Worm (Caenorhabditis elegans) whole organism, L4 larva: ENCODE measurements around the gene msrp-5.
A peak's percentile ranks its signal among the peaks of the same experiment; 100 is the strongest.
"Not testable (repeated sequence)": the region's sequence is repeated elsewhere in the genome, so short reads cannot be mapped to it uniquely, and the experiment has no call there.

Source experiments
- T20F7.1 ChIP-seq: fragments of 200-800 bp; sonication (Bioruptor generic); optimal IDR thresholded peaks from 2 replicates; lab custom pipeline; 2018; ENCODE audit warnings: mild to moderate bottlenecking, missing genetic modification characterization, missing compliant biosample characterization
- Y5F2A.4 ChIP-seq: fragments of 200-800 bp; sonication (Bioruptor generic); optimal IDR thresholded peaks from 2 replicates; lab custom pipeline; 2018; ENCODE audit warnings: mild to moderate bottlenecking, missing genetic modification characterization, missing compliant biosample characterization
- Y75B8A.6 ChIP-seq: fragments of 200-800 bp; sonication (Bioruptor generic); IDR thresholded peaks from 2 replicates; pipeline ENCODE4 v1.3.6; 2022; ENCODE audit warnings: missing genetic modification reagents, missing genetic modification characterization, missing compliant biosample characterization
- ZK337.2 ChIP-seq: fragments of 200-800 bp; sonication (Bioruptor generic); IDR thresholded peaks from 2 replicates; pipeline ENCODE4 v1.3.6; 2022; ENCODE audit warnings: missing genetic modification reagents, missing genetic modification characterization, missing compliant biosample characterization
- aha-1 ChIP-seq: fragments of 150-350 bp; peaks from one replicate; lab custom pipeline; 2014; ENCODE audit warnings: missing biosample characterization, missing genetic modification characterization
- ama-1 ChIP-seq: fragments of 150-350 bp; optimal IDR thresholded peaks from 2 replicates; lab custom pipeline; 2014; ENCODE audit warnings: inconsistent platforms, mixed read lengths
- ceh-28 ChIP-seq: fragments of 150-350 bp; optimal IDR thresholded peaks from 2 replicates; lab custom pipeline; 2014; ENCODE audit warnings: missing biosample characterization, missing genetic modification reagents, missing genetic modification characterization
- ceh-82 ChIP-seq: sonication (generic microtip); optimal IDR thresholded peaks from 2 replicates; lab custom pipeline; 2017; ENCODE audit warnings: missing biosample characterization, missing genetic modification characterization
- daf-12 ChIP-seq: fragments of 150-350 bp; optimal IDR thresholded peaks from 2 replicates; lab custom pipeline; 2014; ENCODE audit warnings: missing biosample characterization, missing genetic modification reagents, missing genetic modification characterization
- daf-16 ChIP-seq, 3 experiments: sonication (generic microtip); optimal IDR thresholded peaks; 2 replicates each; lab custom pipeline; 2016 to 2017; ENCODE audit warnings: missing genetic modification characterization in 3 of 3, missing genetic modification reagents in 3 of 3, mild to moderate bottlenecking in 2 of 3, missing compliant biosample characterization in 2 of 3, missing biosample characterization in 1 of 3, moderate library complexity in 1 of 3
- daf-8 ChIP-seq: fragments of 200-800 bp; sonication (Bioruptor generic); IDR thresholded peaks from 2 replicates; pipeline ENCODE4 v1.3.6; 2022; ENCODE audit warnings: missing genetic modification characterization, missing compliant biosample characterization
- dmd-8 ChIP-seq: fragments of 200-800 bp; sonication (Bioruptor generic); IDR thresholded peaks from 2 replicates; pipeline ENCODE4 v1.3.6; 2022; ENCODE audit warnings: missing genetic modification characterization, missing compliant biosample characterization
- dmd-9 ChIP-seq: fragments of 200-800 bp; sonication (Bioruptor generic); IDR thresholded peaks from 2 replicates; pipeline ENCODE4 v1.3.6; 2022; ENCODE audit warnings: missing genetic modification reagents, missing genetic modification characterization, missing compliant biosample characterization
- duxl-1 ChIP-seq: sonication (generic microtip); optimal IDR thresholded peaks from 2 replicates; lab custom pipeline; 2016; ENCODE audit warnings: mild to moderate bottlenecking, missing genetic modification characterization, moderate library complexity, missing compliant biosample characterization; ENCODE audit not compliant: poor library complexity
- egl-27 ChIP-seq: sonication (generic microtip); optimal IDR thresholded peaks from 3 replicates; lab custom pipeline; 2017; ENCODE audit warnings: missing biosample characterization, missing genetic modification reagents, missing genetic modification characterization
- egl-43 ChIP-seq: fragments of 200-800 bp; sonication (Bioruptor generic); IDR thresholded peaks from 2 replicates; pipeline ENCODE4 v1.3.6; 2022; ENCODE audit warnings: missing genetic modification reagents, missing genetic modification characterization, missing compliant biosample characterization
- fkh-10 ChIP-seq: fragments of 150-350 bp; optimal IDR thresholded peaks from 2 replicates; lab custom pipeline; 2014; ENCODE audit warnings: missing biosample characterization, missing genetic modification reagents, missing genetic modification characterization
- hif-1 ChIP-seq, 2 experiments: sonication (generic microtip); optimal IDR thresholded peaks; 2 replicates each; lab custom pipeline; 2016 to 2017; ENCODE audit warnings: missing compliant biosample characterization in 2 of 2, missing genetic modification characterization in 2 of 2, missing genetic modification reagents in 2 of 2, missing genotype in 2 of 2, mild to moderate bottlenecking in 1 of 2
- lim-7 ChIP-seq: fragments of 200-800 bp; sonication (Bioruptor generic); IDR thresholded peaks from 2 replicates; pipeline ENCODE4 v1.3.6; 2022; ENCODE audit warnings: missing genetic modification characterization, missing compliant biosample characterization
- lin-15B ChIP-seq: fragments of 150-350 bp; sonication (generic microtip); optimal IDR thresholded peaks from 3 replicates; lab custom pipeline; 2014; ENCODE audit warnings: missing biosample characterization, missing genetic modification characterization
- lin-38 ChIP-seq: fragments of 200-800 bp; sonication (Bioruptor generic); IDR thresholded peaks from 2 replicates; pipeline ENCODE4 v1.3.6; 2022; ENCODE audit warnings: missing genetic modification reagents, missing genetic modification characterization, missing compliant biosample characterization
- lsy-2 ChIP-seq, 2 experiments: fragments of 150-350 bp in 1 of 2; sonication (generic microtip) in 1 of 2; optimal IDR thresholded peaks; 2 replicates each; lab custom pipeline; 2014 to 2017; ENCODE audit warnings: missing biosample characterization in 2 of 2, missing genetic modification characterization in 2 of 2
- nhr-10 ChIP-seq: fragments of 150-350 bp; optimal IDR thresholded peaks from 2 replicates; lab custom pipeline; 2014; ENCODE audit warnings: missing biosample characterization, missing genetic modification characterization
- nhr-11 ChIP-seq: fragments of 150-350 bp; optimal IDR thresholded peaks from 2 replicates; lab custom pipeline; 2014; ENCODE audit warnings: missing biosample characterization, missing genetic modification characterization
- nhr-28 ChIP-seq: fragments of 150-350 bp; optimal IDR thresholded peaks from 2 replicates; lab custom pipeline; 2014; ENCODE audit warnings: missing biosample characterization, missing genetic modification characterization
- pqm-1 ChIP-seq: sonication (generic microtip); optimal IDR thresholded peaks from 2 replicates; lab custom pipeline; 2017; ENCODE audit warnings: missing biosample characterization, missing genetic modification characterization
- set-16 ChIP-seq: fragments of 200-800 bp; sonication (Bioruptor generic); IDR thresholded peaks from 2 replicates; pipeline ENCODE4 v1.3.6; 2022; ENCODE audit warnings: missing genetic modification reagents, missing genetic modification characterization, missing compliant biosample characterization
- snpc-1.2 ChIP-seq: fragments of 200-800 bp; sonication (Bioruptor generic); IDR thresholded peaks from 2 replicates; pipeline ENCODE4 v1.3.6; 2022; ENCODE audit warnings: missing genetic modification reagents, missing genetic modification characterization, missing compliant biosample characterization
- snpc-4 ChIP-seq: fragments of 150-350 bp; optimal IDR thresholded peaks from 2 replicates; lab custom pipeline; 2014; ENCODE audit warnings: missing biosample characterization, missing genetic modification characterization
- spr-1 ChIP-seq: sonication (generic microtip); optimal IDR thresholded peaks from 2 replicates; lab custom pipeline; 2016; ENCODE audit warnings: mild to moderate bottlenecking, missing genetic modification characterization, missing compliant biosample characterization
- tag-97 ChIP-seq: fragments of 200-800 bp; sonication (Bioruptor generic); IDR thresholded peaks from 2 replicates; pipeline ENCODE4 v1.3.6; 2022; ENCODE audit warnings: missing genetic modification characterization, missing compliant biosample characterization
- unc-62 ChIP-seq, 3 experiments: fragments of 150-350 bp in 1 of 3; sonication (generic microtip); optimal IDR thresholded peaks in 2 of 3; peaks in 1 of 3; 1 replicate in 1 of 3; 2 replicates in 2 of 3; lab custom pipeline; 2014 to 2017; ENCODE audit warnings: missing biosample characterization in 3 of 3, missing genetic modification characterization in 3 of 3, missing genetic modification reagents in 3 of 3, missing genotype in 1 of 3
- zfp-3 ChIP-seq: fragments of 200-800 bp; sonication (Bioruptor generic); conservative IDR thresholded peaks from 2 replicates; pipeline ENCODE4 v1.3.6; 2022; ENCODE audit warnings: missing genetic modification reagents, missing genetic modification characterization, missing compliant biosample characterization
- zip-2 ChIP-seq: fragments of 150-350 bp; optimal IDR thresholded peaks from 2 replicates; lab custom pipeline; 2014; ENCODE audit warnings: missing biosample characterization, missing genetic modification characterization

The msrp-5 gene

ce11 chrII:2612278-2612677, 4.5 kb upstream of the msrp-5 start, which contains the start of gene D2062.13:
Gene D2062.13, plus strand, starts transcription at chrII:2612578.
- not testable (repeated sequence) for TF ChIP-seq egl-27 (tag; lab: Kevin White, UChicago); unc-62 (GFP tag; optimal IDR thresholded peaks at IDR 0.05 in 1 of 2; lab: Kevin White, UChicago); unc-62 (tag; optimal IDR thresholded peaks at IDR 0.05; lab: Kevin White, UChicago); zfp-3 (GFP tag; lab: Robert Waterston, UW)

- TF ChIP-seq unc-62 (GFP tag; optimal IDR thresholded peaks at IDR 0.05 in 1 of 2; lab: Kevin White, UChicago): peak in 1 of 2 experiments; percentile 28
- TF ChIP-seq unc-62 (tag; optimal IDR thresholded peaks at IDR 0.05; lab: Kevin White, UChicago): not testable (repeated sequence)
- TF ChIP-seq aha-1 (tag; lab: Kevin White, UChicago): peak; percentile 25
Measured at ce11 chrII:2619148-2619547, 2.4 kb downstream of the msrp-5 start, which contains the start of gene msrp-6. Gene msrp-6, plus strand, starts transcription at chrII:2619448.

- no peak for TF ChIP-seq nhr-11 (tag; lab: Kevin White, UChicago)
- no peak for TF ChIP-seq Y75B8A.6 (GFP tag; lab: Robert Waterston, UW)
- TF ChIP-seq daf-16 (GFP tag; optimal IDR thresholded peaks at IDR 0.05; lab: Kevin White, UChicago): no peak
- TF ChIP-seq daf-16 (tag; optimal IDR thresholded peaks at IDR 0.05; lab: Kevin White, UChicago): no peak
- no peak for TF ChIP-seq lin-38 (GFP tag; lab: Robert Waterston, UW)
- TF ChIP-seq nhr-10 (tag; lab: Kevin White, UChicago): no peak
- TF ChIP-seq dmd-8 (GFP tag; lab: Robert Waterston, UW): no peak
- TF ChIP-seq ama-1 (lab: Kevin White, UChicago): no peak
- no peak for TF ChIP-seq pqm-1
- TF ChIP-seq aha-1 (tag; lab: Kevin White, UChicago): no peak
- no peak for TF ChIP-seq snpc-1.2 (GFP tag; lab: Robert Waterston, UW)
- no peak for TF ChIP-seq lin-15B (tag; lab: Kevin White, UChicago)
- TF ChIP-seq dmd-9: no peak
Measured at ce11 chrII:2622480-2622879, 5.7 kb downstream of the msrp-5 start, which contains the start of gene D2062.5. Gene D2062.5, plus strand, starts transcription at chrII:2622780.

- peak; percentile 61 for TF ChIP-seq ceh-28 (tag; lab: Kevin White, UChicago)
Measured at ce11 chrII:2622936-2623452, 6.3 kb downstream of the msrp-5 start, which contains the start of gene D2062.4. Gene D2062.4, plus strand, starts transcription at chrII:2623402.

ce11 chrII:2624792-2625191, 8.1 kb downstream of the msrp-5 start, which contains the start of gene lgc-28:
Gene lgc-28, plus strand, starts transcription at chrII:2625092.
- TF ChIP-seq hif-1 (tag; optimal IDR thresholded peaks at IDR 0.05; lab: Kevin White, UChicago): no peak
- no peak for TF ChIP-seq lim-7 (GFP tag; lab: Robert Waterston, UW)
- TF ChIP-seq fkh-10 (GFP tag; lab: Kevin White, UChicago): no peak
- no peak for TF ChIP-seq ceh-82
- no peak for TF ChIP-seq snpc-4 (tag; lab: Kevin White, UChicago)
- no peak for TF ChIP-seq tag-97
- no peak for TF ChIP-seq nhr-28 (tag; lab: Kevin White, UChicago)
- no peak for TF ChIP-seq lsy-2 (tag; optimal IDR thresholded peaks at IDR 0.05; lab: Kevin White, UChicago)
- TF ChIP-seq Y5F2A.4 (GFP tag; lab: Kevin White, UChicago): no peak
- TF ChIP-seq daf-12 (tag; lab: Kevin White, UChicago): no peak
- no peak for TF ChIP-seq zfp-3 (GFP tag; lab: Robert Waterston, UW)
- no peak for TF ChIP-seq spr-1 (tag; lab: Kevin White, UChicago)
- no peak for TF ChIP-seq daf-8
- no peak for TF ChIP-seq ZK337.2 (GFP tag; lab: Robert Waterston, UW)

- TF ChIP-seq duxl-1 (tag; lab: Kevin White, UChicago) (no peak), zip-2 (tag; lab: Kevin White, UChicago) (no peak), T20F7.1 (GFP tag; lab: Kevin White, UChicago) (no peak), aha-1 (tag; lab: Kevin White, UChicago) (peak; percentile 10), set-16 (peak; percentile 93), egl-43 (GFP tag; lab: Robert Waterston, UW) (peak; percentile 65; the same call in 1 of the 2 replicates)
Measured at ce11 chrII:2627154-2627799, 10.5 kb downstream of the msrp-5 start, which contains the start of gene sri-71. Gene sri-71, plus strand, starts transcription at chrII:2627749.
